Worm (Caenorhabditis elegans): Measurements from ENCODE around the gene F21D5.4.

ce11 chrIV:8752492-8752891, 14.6 kb downstream of the F21D5.4 start:
- TF ChIP-seq klf-2 (GFP tag; conservative IDR thresholded peaks at IDR 0.05) (no peak), cog-1 (tag; optimal IDR thresholded peaks at IDR 0.05) (no peak), ztf-29 (GFP tag; IDR thresholded peaks at IDR 0.05) (no peak), med-1 (GFP tag; optimal IDR thresholded peaks at IDR 0.05; ENCODE audit: insufficient read depth) (no peak), tab-1 (GFP tag; IDR thresholded peaks at IDR 0.05) (no peak), flt-1 (GFP tag; IDR thresholded peaks at IDR 0.05) (no peak)

Data from whole organism, midembryonic.